Worm (Caenorhabditis elegans) whole organism, L3 larva: ENCODE results near the gene Y32B12B.4.

Experiments
- elt-3 ChIP-seq, 3 experiments: fragments of 150-350 bp in 1 of 3; sonication (generic microtip) in 2 of 3; optimal IDR thresholded peaks; 2 replicates in 2 of 3; 4 replicates in 1 of 3; lab custom pipeline; 2014 to 2017; ENCODE audit warnings: missing biosample characterization in 3 of 3, missing genetic modification characterization in 3 of 3
- mdl-1 ChIP-seq: fragments of 150-350 bp; optimal IDR thresholded peaks from 2 replicates; lab custom pipeline; 2014; ENCODE audit warnings: missing biosample characterization, missing genetic modification characterization
- snpc-4 ChIP-seq: fragments of 150-350 bp; optimal IDR thresholded peaks from 2 replicates; lab custom pipeline; 2014; ENCODE audit warnings: missing biosample characterization, missing genetic modification characterization

- TF ChIP-seq mdl-1 (tag; lab: Kevin White, UChicago), result no peak
- no peak for TF ChIP-seq elt-3 (tag; optimal IDR thresholded peaks at IDR 0.05; lab: Kevin White, UChicago)
- TF ChIP-seq snpc-4 (tag; lab: Kevin White, UChicago), result no peak
These were observed 36.4 kb downstream of the Y32B12B.4 start for ce11 chrV:16589488-16589887.
